Fruit fly (Drosophila melanogaster): Measurements from ENCODE around the gene CG14346.

The CG14346 gene

dm6 chr2L:1393611-1394010 lies 25.8 kb downstream of the CG14346 start (continued):
- TF ChIP-seq Hr51 (GFP tag; optimal IDR thresholded peaks at IDR 0.05) = peak in 1 of 2 experiments; percentile 12
- 0 out of 2 replicates have a peak, but pooled peaks have one; percentile 6 for TF ChIP-seq esg (GFP tag; conservative IDR thresholded peaks at IDR 0.05)
- no peak for TF ChIP-seq gfzf (GFP tag; optimal IDR thresholded peaks at IDR 0.05)
- peak; percentile 37 for TF ChIP-seq CG11504 (tag; optimal IDR thresholded peaks at IDR 0.05)
- TF ChIP-seq CG8388 (GFP tag; optimal IDR thresholded peaks at IDR 0.05) = peak; percentile 14
- peak; percentile 26; the same call in 1 of the 2 replicates for TF ChIP-seq E2f1 (GFP tag; IDR thresholded peaks at IDR 0.05)
- no peak for TF ChIP-seq seq (GFP tag; IDR thresholded peaks at IDR 0.05)
- TF ChIP-seq crc (GFP tag; optimal IDR thresholded peaks at IDR 0.05) = no peak
- no peak for TF ChIP-seq CG11695 (GFP tag; IDR thresholded peaks at IDR 0.05)
- TF ChIP-seq bsh (GFP tag; optimal IDR thresholded peaks at IDR 0.05) = peak in 1 of 2 experiments; percentile 41
- peak; percentile 20 for TF ChIP-seq Blimp-1 (GFP tag; optimal IDR thresholded peaks at IDR 0.05)
- TF ChIP-seq sens (GFP tag) = peak; percentile 10
- TF ChIP-seq CG18619 (GFP tag; optimal IDR thresholded peaks at IDR 0.05) = no peak

- TF ChIP-seq CG4404 (GFP tag; IDR thresholded peaks at IDR 0.05) (no peak), Abd-B (GFP tag; optimal IDR thresholded peaks at IDR 0.05) (no peak), cg (GFP tag; optimal IDR thresholded peaks at IDR 0.05) (peak; percentile 37), fd102C (GFP tag; optimal IDR thresholded peaks at IDR 0.05) (no peak), CrebB (tag; optimal IDR thresholded peaks at IDR 0.05) (no peak), Sin3A (optimal IDR thresholded peaks at IDR 0.05) (no peak), wdn (GFP tag; IDR thresholded peaks at IDR 0.05) (no peak), bbx (GFP tag; IDR thresholded peaks at IDR 0.05; ENCODE audit: partially characterized antibody) (0 out of 2 replicates have a peak, but pooled peaks have one; percentile 9), eyg (GFP tag; optimal IDR thresholded peaks at IDR 0.05) (no peak), sens (GFP tag) (no peak), tna (GFP tag; IDR thresholded peaks at IDR 0.05; ENCODE audit: partially characterized antibody) (no peak), CG8478 (optimal IDR thresholded peaks at IDR 0.05) (peak; percentile 85), CG12744 (GFP tag; optimal IDR thresholded peaks at IDR 0.05) (no peak), twi (tag; optimal IDR thresholded peaks at IDR 0.05) (peak; percentile 25), ttk (GFP tag; IDR thresholded peaks at IDR 0.05) (no peak), CG2202 (tag; optimal IDR thresholded peaks at IDR 0.05) (peak; percentile 14), fd64A (GFP tag; optimal IDR thresholded peaks at IDR 0.05) (peak; percentile 38), Fer3 (tag; optimal IDR thresholded peaks at IDR 0.05) (no peak), CG8089 (GFP tag; optimal IDR thresholded peaks at IDR 0.05) (peak; percentile 24), CG3847 (GFP tag; IDR thresholded peaks at IDR 0.05) (no peak), stwl (tag; optimal IDR thresholded peaks at IDR 0.05) (peak; percentile 4), sr (GFP tag; IDR thresholded peaks at IDR 0.05) (no peak), ind (GFP tag; optimal IDR thresholded peaks at IDR 0.05) (no peak), Doc3 (GFP tag; IDR thresholded peaks at IDR 0.05; ENCODE audit: partially characterized antibody) (no peak), CG13424 (tag; optimal IDR thresholded peaks at IDR 0.05) (no peak), fd96Cb (tag; optimal IDR thresholded peaks at IDR 0.05) (no peak), CG1832 (GFP tag; optimal IDR thresholded peaks at IDR 0.05) (peak; percentile 74), ara (GFP tag; IDR thresholded peaks at IDR 0.05) (0 out of 2 replicates have a peak, but pooled peaks have one; percentile 18), Mrtf (GFP tag; IDR thresholded peaks at IDR 0.05) (no peak), CG13287 (GFP tag; IDR thresholded peaks at IDR 0.05; ENCODE audit: partially characterized antibody) (no peak), dysf (GFP tag; IDR thresholded peaks at IDR 0.05) (no peak), CG9609 (GFP tag; optimal IDR thresholded peaks at IDR 0.05) (no peak), shn (GFP tag; optimal IDR thresholded peaks at IDR 0.05) (no peak), CG6765 (GFP tag; optimal IDR thresholded peaks at IDR 0.05) (no peak), CG2129 (GFP tag; IDR thresholded peaks at IDR 0.05; ENCODE audit: partially characterized antibody) (no peak), fu2 (GFP tag; optimal IDR thresholded peaks at IDR 0.05) (no peak), Side (GFP tag; optimal IDR thresholded peaks at IDR 0.05) (no peak), CG2199 (GFP tag; IDR thresholded peaks at IDR 0.05) (peak; percentile 66; the same call in 1 of the 3 replicates), CG9437 (GFP tag; optimal IDR thresholded peaks at IDR 0.05) (no peak)
Measured at dm6 chr2L:1399434-1399833, 31.6 kb downstream of the CG14346 start.

All from whole organism, embryonic.